Worm (Caenorhabditis elegans) whole organism, L4/young adult: ENCODE measurements around the gene sre-1.

Source experiments
- W03F9.2 ChIP-seq: fragments of 150-350 bp; optimal IDR thresholded peaks from 2 replicates; lab custom pipeline; 2014; ENCODE audit warnings: missing biosample characterization, missing genetic modification characterization
- dao-5 ChIP-seq: sonication (generic microtip); optimal IDR thresholded peaks from 2 replicates; lab custom pipeline; 2016; ENCODE audit warnings: missing genotype, missing genetic modification characterization, moderate library complexity, missing compliant biosample characterization
- him-1 ChIP-seq: sonication (generic microtip); optimal IDR thresholded peaks from 2 replicates; lab custom pipeline; 2016; ENCODE audit warnings: missing genotype, missing genetic modification reagents, missing genetic modification characterization, missing compliant biosample characterization

The sre-1 gene

DNA sequence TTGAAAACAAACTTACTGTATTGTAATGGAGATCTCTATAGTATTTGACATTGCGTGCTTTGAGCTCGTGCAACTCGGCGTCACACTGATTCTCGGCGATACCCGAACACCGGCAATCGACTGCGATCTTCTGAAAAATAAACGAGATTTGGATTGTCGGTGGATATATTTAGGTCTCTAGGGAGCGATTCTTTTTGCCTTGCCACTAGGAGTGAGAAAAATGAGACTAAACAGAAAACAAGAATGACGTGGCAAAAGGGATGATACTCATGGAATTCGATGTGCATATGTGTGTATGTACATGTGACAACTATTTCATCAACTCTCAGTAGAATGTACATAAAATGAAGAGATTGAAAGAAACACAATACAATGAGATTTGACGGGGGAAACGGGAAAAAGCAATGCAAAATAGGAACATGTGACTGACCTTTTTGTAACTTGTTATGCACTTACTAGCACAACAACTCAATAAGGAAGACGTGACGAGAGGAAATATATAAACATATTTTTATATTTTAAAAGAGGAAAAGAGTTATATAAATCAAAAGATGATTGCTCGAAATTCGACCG lies 5.2 kb downstream of the sre-1 start:
- no peak for TF ChIP-seq W03F9.2
- TF ChIP-seq him-1 (tag; lab: Kevin White, UChicago): no peak
- no peak for TF ChIP-seq dao-5 (tag; lab: Kevin White, UChicago)

DNA sequence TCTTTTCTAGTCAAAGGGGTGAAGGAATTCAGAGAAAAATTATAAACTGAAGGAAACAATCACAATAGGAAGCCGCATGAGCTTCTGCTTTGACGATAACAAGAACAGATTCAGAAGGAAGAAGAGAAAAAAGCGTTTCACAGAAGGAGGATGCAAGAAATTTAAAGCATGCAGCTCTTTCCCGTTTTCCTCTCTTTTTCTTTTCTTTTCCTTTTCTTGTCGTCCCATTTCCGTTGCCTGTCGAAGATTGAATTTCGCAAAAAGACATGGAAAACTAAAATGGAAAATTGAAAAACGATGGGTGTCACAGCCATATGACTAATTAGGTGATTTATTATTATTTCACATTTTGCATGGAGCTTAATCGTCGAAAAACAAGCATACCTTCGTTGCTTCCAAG lies 6.6 kb downstream of the sre-1 start:
- TF ChIP-seq him-1 (tag; lab: Kevin White, UChicago): no peak
- TF ChIP-seq dao-5 (tag; lab: Kevin White, UChicago): no peak
- TF ChIP-seq W03F9.2: no peak

DNA sequence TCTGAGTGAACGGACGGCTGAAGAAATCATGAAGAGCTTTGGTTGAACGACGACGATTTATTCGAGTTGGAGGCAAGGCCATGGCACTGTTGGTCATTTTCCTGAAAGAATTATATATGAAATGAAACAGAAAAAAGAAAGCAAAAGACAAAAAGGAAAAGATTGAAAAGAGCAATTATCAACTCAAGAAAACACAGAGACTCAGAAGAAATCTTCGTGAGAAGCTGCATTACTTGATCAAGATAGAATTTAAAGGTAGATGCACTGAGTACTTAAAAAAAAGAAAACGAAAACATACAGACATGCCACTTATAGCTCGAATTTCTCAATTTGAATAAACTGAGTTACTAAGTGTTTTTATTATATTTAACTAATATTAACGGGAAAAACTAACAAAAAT lies 9.0 kb downstream of the sre-1 start, which contains the start of gene cpna-5:
Gene cpna-5, minus strand, starts transcription at position 101 of the 400 bp plus-strand sequence.
- TF ChIP-seq dao-5 (tag; lab: Kevin White, UChicago) (no peak), him-1 (tag; lab: Kevin White, UChicago) (no peak), W03F9.2 (no peak)

- TF ChIP-seq W03F9.2 (no peak), dao-5 (tag; lab: Kevin White, UChicago) (no peak), him-1 (tag; lab: Kevin White, UChicago) (no peak)
Observed at ce11 chrII:7719039-7719438, 9.5 kb downstream of the sre-1 start.

DNA sequence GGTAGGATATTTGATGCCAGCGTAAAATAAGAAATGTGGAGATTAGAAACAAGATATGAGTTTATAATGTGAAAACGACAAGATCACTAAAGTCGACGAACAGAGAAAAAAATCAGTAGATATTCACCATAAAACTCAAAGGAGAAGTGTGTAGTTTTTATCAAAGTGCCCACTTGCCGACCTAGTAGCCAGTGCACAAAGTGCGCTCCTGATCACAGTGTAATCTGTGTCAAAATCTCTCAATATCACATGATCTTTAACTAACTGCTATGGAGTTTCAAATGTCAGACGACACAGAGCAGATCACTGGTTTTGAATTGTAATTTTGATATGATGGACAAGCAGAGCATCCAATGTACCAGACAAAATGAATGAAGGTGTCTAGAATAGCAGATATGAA lies 11.0 kb downstream of the sre-1 start:
- no peak for TF ChIP-seq dao-5 (tag; lab: Kevin White, UChicago)
- no peak for TF ChIP-seq him-1 (tag; lab: Kevin White, UChicago)
- TF ChIP-seq W03F9.2: no peak

ce11 chrII:7722784-7723183 lies 13.3 kb downstream of the sre-1 start:
- TF ChIP-seq dao-5 (tag; lab: Kevin White, UChicago): no peak
- no peak for TF ChIP-seq him-1 (tag; lab: Kevin White, UChicago)
- no peak for TF ChIP-seq W03F9.2

DNA sequence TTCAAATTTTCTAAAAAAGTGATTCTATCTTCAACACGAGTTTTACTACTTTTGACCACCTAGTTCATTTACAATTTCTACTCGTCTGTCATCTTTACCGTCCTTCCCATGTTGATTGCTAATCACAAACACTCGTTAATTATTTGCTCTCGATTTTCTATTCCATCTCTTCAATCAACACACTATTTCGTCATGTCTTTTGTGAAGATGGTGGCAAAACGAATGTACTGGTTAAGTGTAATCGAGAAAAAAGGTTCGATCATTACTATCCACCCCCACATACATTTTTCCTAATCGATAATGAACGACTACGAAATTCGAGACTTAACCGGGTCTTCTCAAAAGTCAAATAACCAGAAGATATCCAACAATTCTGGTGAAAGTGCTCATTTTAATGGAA lies 15.1 kb downstream of the sre-1 start, which contains the start of gene cpna-2:
Gene cpna-2, plus strand, starts transcription at position 301 of the 400 bp plus-strand sequence.
- TF ChIP-seq dao-5 (tag; lab: Kevin White, UChicago) (no peak), W03F9.2 (no peak), him-1 (tag; lab: Kevin White, UChicago) (no peak)

ce11 chrII:7736725-7737124 lies 27.2 kb downstream of the sre-1 start:
- TF ChIP-seq dao-5 (tag; lab: Kevin White, UChicago): no peak
- TF ChIP-seq W03F9.2: no peak
- TF ChIP-seq him-1 (tag; lab: Kevin White, UChicago): no peak

DNA sequence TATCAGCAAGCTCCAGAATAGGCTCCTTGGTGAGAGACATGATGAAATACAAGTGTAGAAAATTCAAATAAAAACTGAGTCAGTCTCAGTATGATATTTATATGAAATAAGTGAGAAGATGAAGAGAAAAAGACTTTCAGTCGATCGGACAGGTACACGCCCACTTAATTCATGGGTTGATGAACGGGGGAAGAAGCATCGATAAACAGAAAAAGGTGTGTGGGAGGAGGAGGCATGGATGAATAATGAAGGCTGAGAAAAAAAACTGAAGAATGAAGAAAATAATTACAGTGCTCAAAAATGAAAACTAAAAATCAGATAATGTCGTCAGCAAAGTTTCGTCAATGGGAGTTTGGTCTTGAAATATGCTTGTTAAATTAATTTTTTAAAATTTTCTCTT lies 44.0 kb downstream of the sre-1 start, which contains the start of gene trx-1:
Gene trx-1, minus strand, starts transcription at position 101 of the 400 bp plus-strand sequence.
- no peak for TF ChIP-seq dao-5 (tag; lab: Kevin White, UChicago)
- no peak for TF ChIP-seq W03F9.2
- TF ChIP-seq him-1 (tag; lab: Kevin White, UChicago): no peak

DNA sequence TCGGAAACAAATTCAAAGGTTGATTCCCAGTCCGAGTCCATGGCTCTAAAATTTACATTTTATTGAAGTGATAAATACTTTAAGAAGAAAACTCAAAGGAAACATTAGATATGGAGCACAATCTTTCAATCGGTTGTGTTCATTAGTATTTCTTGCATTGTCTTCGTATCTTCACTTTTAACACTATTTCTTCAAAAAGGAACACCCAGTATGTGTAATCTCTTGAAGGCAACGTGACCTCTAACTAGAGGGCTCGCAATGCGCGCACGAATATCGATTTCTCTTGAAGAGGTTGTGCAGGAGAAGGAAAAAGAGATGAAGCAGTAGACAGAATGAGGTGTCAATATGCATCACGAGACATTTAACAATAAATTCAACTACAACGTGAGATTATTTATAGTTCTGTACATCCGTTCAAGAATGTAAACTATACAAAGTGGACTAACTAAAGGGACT lies 45.6 kb downstream of the sre-1 start, which contains the start of the genes B0228.6 and B0228.1:
Gene B0228.6, minus strand, starts transcription at position 51 of the 456 bp plus-strand sequence.
Gene B0228.1, plus strand, starts transcription at position 228 of the 456 bp plus-strand sequence.
- TF ChIP-seq dao-5 (tag; lab: Kevin White, UChicago) (no peak), W03F9.2 (no peak), him-1 (tag; lab: Kevin White, UChicago) (no peak)

- no peak for TF ChIP-seq him-1 (tag; lab: Kevin White, UChicago)
- peak; percentile 32 for TF ChIP-seq W03F9.2
- peak; percentile 38 for TF ChIP-seq dao-5 (tag; lab: Kevin White, UChicago)
Observed at ce11 chrII:7756810-7757209, 47.3 kb downstream of the sre-1 start.

DNA sequence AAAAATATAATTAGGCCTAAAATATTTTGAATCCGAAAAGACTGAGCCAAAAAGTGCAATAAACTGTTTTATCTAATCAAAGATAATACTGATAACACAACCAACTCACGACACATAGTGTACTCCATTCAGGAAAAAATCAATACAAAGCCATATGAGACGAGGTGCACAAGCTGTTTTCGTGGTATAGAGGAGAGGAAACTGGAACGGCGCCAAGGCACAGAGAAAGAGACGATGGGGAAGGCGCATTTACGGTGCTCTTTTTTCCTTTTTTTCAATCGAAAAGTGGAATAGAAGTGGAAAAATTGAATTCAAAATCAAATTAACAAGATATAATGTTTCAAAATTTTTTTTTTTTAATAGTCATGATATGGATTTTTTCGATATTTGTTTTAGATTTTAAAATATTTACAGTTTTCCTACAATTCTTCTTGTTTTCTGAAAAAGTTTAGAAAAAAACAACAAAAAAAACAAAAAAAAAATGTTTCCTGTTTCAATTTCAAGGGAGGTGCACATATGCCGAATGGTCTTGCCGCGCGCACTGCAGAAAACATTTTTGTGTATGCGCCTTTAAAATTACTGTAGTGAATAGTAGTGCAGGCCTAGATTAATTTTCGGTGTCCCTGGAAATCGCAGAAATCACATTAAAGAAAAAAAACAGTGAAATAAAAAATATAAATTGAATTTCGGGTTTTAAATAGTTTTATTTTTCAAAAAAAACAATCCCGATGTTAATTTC lies 49.1 kb downstream of the sre-1 start, which contains the start of gene B0228.7:
Gene B0228.7, minus strand, starts transcription at position 627 of the 739 bp plus-strand sequence.
- TF ChIP-seq W03F9.2: no peak
- TF ChIP-seq dao-5 (tag; lab: Kevin White, UChicago): no peak
- TF ChIP-seq him-1 (tag; lab: Kevin White, UChicago): no peak
